Fruit fly (Drosophila melanogaster): ENCODE measurements around the gene trr.

DNA sequence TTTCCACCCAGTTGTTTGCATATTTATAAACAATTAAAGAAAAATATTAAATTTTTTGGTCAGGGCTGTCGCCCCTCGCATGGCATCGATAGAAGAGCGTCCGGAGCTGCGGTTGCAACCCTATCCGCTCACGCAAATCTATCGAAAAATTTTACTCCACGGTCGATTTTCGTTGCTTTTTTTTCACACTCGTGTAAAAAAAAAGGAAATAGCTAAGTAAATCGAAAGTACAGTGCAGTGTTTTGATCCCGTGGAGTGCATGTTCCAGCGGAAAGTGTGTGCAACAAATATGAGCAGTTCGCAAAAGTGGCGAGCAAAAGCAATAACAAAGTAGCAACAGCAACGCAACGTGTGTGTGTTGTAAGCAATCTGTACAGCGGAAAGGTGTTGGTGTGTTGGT, 19.0 kb upstream of the trr start, which contains the start of the genes Edem1 and Rbcn-3B:
- no peak for TF ChIP-seq insv (optimal IDR thresholded peaks at IDR 0.05)
- no peak for TF ChIP-seq Sin3A (optimal IDR thresholded peaks at IDR 0.05)
- TF ChIP-seq h (optimal IDR thresholded peaks at IDR 0.05), result no peak
- no peak for TF ChIP-seq psq (optimal IDR thresholded peaks at IDR 0.05)
- TF ChIP-seq ttk (optimal IDR thresholded peaks at IDR 0.05), result no peak

Data from Kc167 (cell line).